Worm (Caenorhabditis elegans): Measurements from ENCODE around the gene F13B6.3.

The F13B6.3 gene

ce11 chrIV:7505866-7506488, 40.2 kb upstream of the F13B6.3 start (continued):
- TF ChIP-seq sptf-2 (GFP tag; optimal IDR thresholded peaks at IDR 0.05) = no peak
- TF ChIP-seq F23B12.7 (tag; optimal IDR thresholded peaks at IDR 0.05; ENCODE audit: insufficient read depth) = no peak
- no peak for TF ChIP-seq unc-62 (GFP tag; optimal IDR thresholded peaks at IDR 0.05)
- TF ChIP-seq F57A8.1 (GFP tag; optimal IDR thresholded peaks at IDR 0.05) = no peak
- TF ChIP-seq ceh-40 (GFP tag; IDR thresholded peaks at IDR 0.05) = no peak
- peak in 1 of 2 experiments; percentile 18 for TF ChIP-seq rec-8 (tag; optimal IDR thresholded peaks at IDR 0.05)
- TF ChIP-seq F52B5.7 (tag; optimal IDR thresholded peaks at IDR 0.05) = peak; percentile 22
- TF ChIP-seq pha-4 (tag; optimal IDR thresholded peaks at IDR 0.05) = peak; percentile 36
- no peak for TF ChIP-seq rpc-1 (optimal IDR thresholded peaks at IDR 0.05)
- TF ChIP-seq rpc-1 (tag; optimal IDR thresholded peaks at IDR 0.05) = no peak
- peak; percentile 73 for TF ChIP-seq Y95B8A.8 (GFP tag; IDR thresholded peaks at IDR 0.05)
- 0 out of 2 replicates have a peak, but pooled peaks have one; percentile 21 for TF ChIP-seq Y56A3A.18 (GFP tag; IDR thresholded peaks at IDR 0.05)
- TF ChIP-seq B0019.2 (GFP tag; conservative IDR thresholded peaks at IDR 0.05) = no peak
- no peak for TF ChIP-seq cebp-1 (GFP tag; IDR thresholded peaks at IDR 0.05)
- peak; percentile 65 for TF ChIP-seq cebp-1 (tag; optimal IDR thresholded peaks at IDR 0.05)
- TF ChIP-seq hlh-12 (tag; optimal IDR thresholded peaks at IDR 0.05) = no peak
- TF ChIP-seq hrde-1 (tag; optimal IDR thresholded peaks at IDR 0.05; ENCODE audit: borderline replicate concordance) = peak; percentile 78
- TF ChIP-seq dpl-1 (GFP tag; optimal IDR thresholded peaks at IDR 0.05) = no peak
- no peak for TF ChIP-seq ztf-6 (GFP tag; IDR thresholded peaks at IDR 0.05)
- TF ChIP-seq mes-4 (tag; optimal IDR thresholded peaks at IDR 0.05) = peak; percentile 15
- TF ChIP-seq K11D2.4 (GFP tag; IDR thresholded peaks at IDR 0.05) = no peak
- TF ChIP-seq sea-2 (GFP tag; IDR thresholded peaks at IDR 0.05) = no peak
- TF ChIP-seq gei-17 (GFP tag; optimal IDR thresholded peaks at IDR 0.05) = no peak
- TF ChIP-seq ceh-58 (GFP tag; IDR thresholded peaks at IDR 0.05) = no peak
- TF ChIP-seq D2030.7 (GFP tag; IDR thresholded peaks at IDR 0.05) = peak; percentile 34; the same call in 1 of the 2 replicates
- TF ChIP-seq T07F8.4 (tag; optimal IDR thresholded peaks at IDR 0.05) = no peak
- TF ChIP-seq unc-130 (GFP tag; optimal IDR thresholded peaks at IDR 0.05) = peak; percentile 20
- peak; percentile 36 for TF ChIP-seq F10E7.11 (tag; optimal IDR thresholded peaks at IDR 0.05)
- TF ChIP-seq nhr-179 (tag; optimal IDR thresholded peaks at IDR 0.05) = no peak
- TF ChIP-seq lag-1 (GFP tag; IDR thresholded peaks at IDR 0.05) = no peak
- peak; percentile 78 for TF ChIP-seq snpc-1.3 (tag; optimal IDR thresholded peaks at IDR 0.05; ENCODE audit: insufficient read depth)
- TF ChIP-seq rcor-1 (GFP tag; IDR thresholded peaks at IDR 0.05) = peak; percentile 24
- peak; percentile 10 for TF ChIP-seq ztf-26 (tag; optimal IDR thresholded peaks at IDR 0.05)
- no peak for TF ChIP-seq ztf-28 (GFP tag; IDR thresholded peaks at IDR 0.05)
- no peak for TF ChIP-seq bed-1 (GFP tag; IDR thresholded peaks at IDR 0.05)
- TF ChIP-seq F55B11.4 (tag; optimal IDR thresholded peaks at IDR 0.05; ENCODE audit: borderline replicate concordance, insufficient read depth) = no peak
- no peak for TF ChIP-seq let-607 (tag; optimal IDR thresholded peaks at IDR 0.05)
- no peak for TF ChIP-seq fkh-3 (tag; optimal IDR thresholded peaks at IDR 0.05)
- no peak for TF ChIP-seq Y67H2A.10 (GFP tag; conservative IDR thresholded peaks at IDR 0.05)
- no peak for TF ChIP-seq egrh-3 (GFP tag; IDR thresholded peaks at IDR 0.05)
- TF ChIP-seq Y53G8AR.9 (GFP tag; conservative IDR thresholded peaks at IDR 0.05) = peak; percentile 88
- no peak for TF ChIP-seq egl-44 (GFP tag; IDR thresholded peaks at IDR 0.05)
- no peak for TF ChIP-seq nfya-2 (GFP tag; IDR thresholded peaks at IDR 0.05)
- TF ChIP-seq aptf-3 (GFP tag; IDR thresholded peaks at IDR 0.05) = no peak
- no peak for TF ChIP-seq hlh-26 (GFP tag; conservative IDR thresholded peaks at IDR 0.05)
- TF ChIP-seq F57C9.4 (tag; optimal IDR thresholded peaks at IDR 0.05) = peak; percentile 43
- no peak for TF ChIP-seq snpc-1.1 (tag; optimal IDR thresholded peaks at IDR 0.05; ENCODE audit: insufficient read depth)
- no peak for TF ChIP-seq sdz-38 (tag; optimal IDR thresholded peaks at IDR 0.05)

Measured in whole organism, young adult.